Worm (Caenorhabditis elegans) whole organism, late embryonic: ENCODE results near the gene asp-13.
A peak's percentile ranks its signal among the peaks of the same experiment; 100 is the strongest.

ENCODE experiments used
- T23F11.4 ChIP-seq: fragments of 200-800 bp; sonication (Bioruptor generic); optimal IDR thresholded peaks from 2 replicates; lab custom pipeline; 2018; ENCODE audit warnings: mild to moderate bottlenecking, missing genetic modification characterization, missing compliant biosample characterization
- Y22D7AL.16 ChIP-seq: sonication (generic microtip); optimal IDR thresholded peaks from 2 replicates; lab custom pipeline; 2016; ENCODE audit warnings: missing genetic modification characterization, missing compliant biosample characterization
- ama-1 ChIP-seq: fragments of 150-350 bp; optimal IDR thresholded peaks from 2 replicates; lab custom pipeline; 2014
- ceh-18 ChIP-seq: sonication (generic microtip); optimal IDR thresholded peaks from 2 replicates; lab custom pipeline; 2016; ENCODE audit warnings: missing genetic modification characterization, missing compliant biosample characterization
- ceh-19 ChIP-seq: fragments of 200-800 bp; sonication (Bioruptor generic); optimal IDR thresholded peaks from 2 replicates; lab custom pipeline; 2018; ENCODE audit warnings: mild to moderate bottlenecking, missing genetic modification characterization, missing compliant biosample characterization
- ceh-31 ChIP-seq: sonication (generic microtip); optimal IDR thresholded peaks from 2 replicates; lab custom pipeline; 2016; ENCODE audit warnings: missing genetic modification characterization, missing compliant biosample characterization
- ceh-34 ChIP-seq: sonication (generic microtip); optimal IDR thresholded peaks from 2 replicates; lab custom pipeline; 2016; ENCODE audit warnings: mild to moderate bottlenecking, missing genetic modification characterization, missing compliant biosample characterization
- ceh-6 ChIP-seq: fragments of 200-800 bp; sonication (Bioruptor generic); optimal IDR thresholded peaks from 2 replicates; lab custom pipeline; 2018; ENCODE audit warnings: mild to moderate bottlenecking, missing genetic modification characterization, missing compliant biosample characterization
- ceh-9 ChIP-seq: sonication (generic microtip); optimal IDR thresholded peaks from 2 replicates; lab custom pipeline; 2016; ENCODE audit warnings: mild to moderate bottlenecking, missing genetic modification characterization, inconsistent platforms, missing compliant biosample characterization
- fax-1 ChIP-seq: sonication (generic microtip); optimal IDR thresholded peaks from 2 replicates; lab custom pipeline; 2016; ENCODE audit warnings: missing genotype, missing genetic modification characterization, missing compliant biosample characterization
- fkh-10 ChIP-seq: fragments of 150-350 bp; optimal IDR thresholded peaks from 2 replicates; lab custom pipeline; 2014; ENCODE audit warnings: missing biosample characterization, missing genetic modification reagents, missing genetic modification characterization
- fkh-6 ChIP-seq: sonication (generic microtip); optimal IDR thresholded peaks from 2 replicates; lab custom pipeline; 2016; ENCODE audit warnings: missing genetic modification characterization, missing compliant biosample characterization
- hlh-13 ChIP-seq: fragments of 200-800 bp; sonication (Bioruptor generic); optimal IDR thresholded peaks from 2 replicates; lab custom pipeline; 2018; ENCODE audit warnings: mild to moderate bottlenecking, missing genetic modification characterization, missing compliant biosample characterization
- hlh-30 ChIP-seq: sonication (generic microtip); optimal IDR thresholded peaks from 2 replicates; lab custom pipeline; 2017; ENCODE audit warnings: antibody characterized with exemption, missing genetic modification characterization, missing compliant biosample characterization; ENCODE audit not compliant: insufficient read depth
- hlh-6 ChIP-seq: sonication (generic microtip); optimal IDR thresholded peaks from 2 replicates; lab custom pipeline; 2016; ENCODE audit warnings: missing genotype, missing genetic modification characterization, missing compliant biosample characterization
- lim-6 ChIP-seq: sonication (generic microtip); optimal IDR thresholded peaks from 2 replicates; lab custom pipeline; 2016; ENCODE audit warnings: missing genetic modification characterization, missing compliant biosample characterization
- lin-11 ChIP-seq: fragments of 200-800 bp; sonication (Bioruptor generic); optimal IDR thresholded peaks from 2 replicates; lab custom pipeline; 2018; ENCODE audit warnings: mild to moderate bottlenecking, missing genetic modification characterization, missing compliant biosample characterization
- nhr-232 ChIP-seq: sonication (generic microtip); optimal IDR thresholded peaks from 2 replicates; lab custom pipeline; 2016; ENCODE audit warnings: missing genetic modification characterization, missing compliant biosample characterization
- odd-2 ChIP-seq: sonication (generic microtip); optimal IDR thresholded peaks from 2 replicates; lab custom pipeline; 2017; ENCODE audit warnings: antibody characterized with exemption, mild to moderate bottlenecking, missing genetic modification characterization, missing compliant biosample characterization
- pat-9 ChIP-seq: fragments of 200-800 bp; sonication (Bioruptor generic); optimal IDR thresholded peaks from 2 replicates; lab custom pipeline; 2018; ENCODE audit warnings: mild to moderate bottlenecking, missing genetic modification characterization, moderate library complexity, missing compliant biosample characterization
- pax-1 ChIP-seq: fragments of 150-350 bp; optimal IDR thresholded peaks from 2 replicates; lab custom pipeline; 2014; ENCODE audit warnings: missing biosample characterization, missing genetic modification characterization
- pha-2 ChIP-seq: sonication (generic microtip); optimal IDR thresholded peaks from 2 replicates; lab custom pipeline; 2017; ENCODE audit warnings: mild to moderate bottlenecking, missing genetic modification characterization, missing compliant biosample characterization
- pros-1 ChIP-seq: fragments of 150-350 bp; optimal IDR thresholded peaks from 2 replicates; lab custom pipeline; 2014; ENCODE audit warnings: missing biosample characterization, missing genetic modification reagents, missing genetic modification characterization
- ref-2 ChIP-seq: sonication (generic microtip); optimal IDR thresholded peaks from 2 replicates; lab custom pipeline; 2016; ENCODE audit warnings: missing genetic modification characterization, missing compliant biosample characterization
- rnt-1 ChIP-seq: sonication (generic microtip); optimal IDR thresholded peaks from 2 replicates; lab custom pipeline; 2016; ENCODE audit warnings: missing genetic modification characterization, missing compliant biosample characterization
- sox-4 ChIP-seq: sonication (generic microtip); optimal IDR thresholded peaks from 2 replicates; lab custom pipeline; 2017; ENCODE audit warnings: mild to moderate bottlenecking, missing genetic modification characterization, inconsistent platforms, missing compliant biosample characterization
- syd-9 ChIP-seq: sonication (generic microtip); optimal IDR thresholded peaks from 2 replicates; lab custom pipeline; 2016; ENCODE audit warnings: mild to moderate bottlenecking, missing genetic modification characterization, moderate library complexity, missing compliant biosample characterization
- tbx-2 ChIP-seq: sonication (generic microtip); optimal IDR thresholded peaks from 2 replicates; lab custom pipeline; 2016; ENCODE audit warnings: missing genetic modification characterization, missing compliant biosample characterization
- unc-42 ChIP-seq: sonication (generic microtip); optimal IDR thresholded peaks from 2 replicates; lab custom pipeline; 2016; ENCODE audit warnings: missing genotype, missing genetic modification characterization, missing compliant biosample characterization
- unc-86 ChIP-seq: sonication (generic microtip); optimal IDR thresholded peaks from 2 replicates; lab custom pipeline; 2016; ENCODE audit warnings: missing genetic modification characterization, missing compliant biosample characterization

Gene asp-13

DNA sequence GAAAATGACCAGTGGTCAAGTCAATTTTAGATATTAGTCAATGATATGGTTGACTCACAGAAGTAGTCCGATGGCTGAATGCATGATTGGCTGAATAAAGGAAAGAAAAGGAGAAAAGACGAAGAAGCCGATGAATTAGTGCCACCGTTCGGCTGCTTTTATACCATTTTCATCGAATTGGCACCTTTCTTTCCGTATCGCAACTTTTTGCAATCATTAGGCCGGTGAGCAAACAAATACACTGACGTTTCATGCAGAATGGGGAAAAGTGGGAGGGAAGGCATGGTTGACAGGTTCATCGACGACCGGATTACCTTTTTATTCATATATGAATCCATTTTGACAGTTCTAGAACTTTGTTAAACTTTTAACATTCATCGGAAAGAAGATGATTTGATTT, 21.8 kb downstream of the asp-13 start, which contains the start of gene idpc-2:
idpc-2 (minus strand) TSS at position 101 of the 400 bp plus-strand sequence.
- TF ChIP-seq hlh-13 (GFP tag; lab: Kevin White, UChicago) (no peak), hlh-30 (no peak), ama-1 (lab: Kevin White, UChicago) (no peak), unc-86 (tag; lab: Kevin White, UChicago) (no peak), syd-9 (tag; lab: Kevin White, UChicago) (no peak)

DNA sequence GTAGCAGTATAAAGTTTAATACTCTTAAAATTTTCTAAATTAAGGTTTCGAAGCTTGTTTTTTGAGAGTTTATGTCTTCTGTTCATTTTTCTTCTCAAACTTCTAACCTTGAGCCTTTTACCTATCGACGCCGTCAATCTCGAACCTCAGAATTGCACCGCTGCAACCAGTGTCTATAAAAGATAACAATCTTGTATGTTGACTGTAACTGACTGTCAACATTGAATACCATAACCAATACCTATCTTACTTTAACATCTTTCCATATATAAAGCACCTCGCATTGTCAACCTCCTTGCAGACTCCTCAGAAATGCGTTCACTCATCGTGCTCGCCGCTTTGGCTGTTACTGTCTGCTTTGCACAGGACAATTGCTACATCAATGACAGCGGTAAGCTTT, 24.3 kb downstream of the asp-13 start, which contains the start of gene grd-5:
grd-5 (plus strand) TSS at position 295 of the 400 bp plus-strand sequence.
- no peak for TF ChIP-seq nhr-232 (tag; lab: Kevin White, UChicago)
- TF ChIP-seq ceh-19 (GFP tag; lab: Kevin White, UChicago), result no peak
- no peak for TF ChIP-seq odd-2
- no peak for TF ChIP-seq ceh-18
- TF ChIP-seq hlh-30, result no peak
- no peak for TF ChIP-seq ceh-31 (tag; lab: Kevin White, UChicago)
- no peak for TF ChIP-seq pat-9
- TF ChIP-seq T23F11.4 (GFP tag; lab: Kevin White, UChicago), result no peak
- no peak for TF ChIP-seq fkh-6
- TF ChIP-seq fkh-10 (GFP tag; lab: Kevin White, UChicago), result no peak
- no peak for TF ChIP-seq unc-86 (tag; lab: Kevin White, UChicago)

DNA sequence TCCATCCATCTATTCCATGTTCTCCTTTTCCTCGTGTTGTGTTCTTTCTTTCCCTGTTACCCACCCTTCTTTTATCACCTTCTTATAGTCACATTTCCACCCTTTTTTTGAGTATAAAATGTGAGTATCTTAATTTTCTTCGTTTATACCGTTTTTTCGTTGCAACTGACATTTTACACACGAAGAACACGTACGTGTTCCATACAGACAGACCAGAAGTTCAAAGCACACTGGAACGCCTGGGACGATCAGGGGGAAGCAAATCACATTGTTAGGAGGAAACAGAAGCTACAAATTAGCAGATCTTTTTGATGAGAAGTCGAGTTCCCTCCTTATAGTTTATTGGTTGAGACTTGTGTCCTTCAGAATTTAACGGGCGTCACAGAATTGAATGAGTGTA, 27.3 kb downstream of the asp-13 start:
- TF ChIP-seq ceh-31 (tag; lab: Kevin White, UChicago) (no peak), odd-2 (no peak), syd-9 (tag; lab: Kevin White, UChicago) (no peak), pros-1 (tag; lab: Kevin White, UChicago) (no peak), ceh-6 (GFP tag; lab: Kevin White, UChicago) (no peak), tbx-2 (tag; lab: Kevin White, UChicago) (no peak), pax-1 (no peak), lin-11 (tag; lab: Kevin White, UChicago) (no peak), rnt-1 (no peak), hlh-30 (no peak), ceh-18 (no peak), hlh-6 (tag; lab: Kevin White, UChicago) (no peak), ceh-9 (no peak), lim-6 (tag; lab: Kevin White, UChicago) (no peak), sox-4 (tag; lab: Kevin White, UChicago) (no peak), fkh-10 (GFP tag; lab: Kevin White, UChicago) (no peak), ama-1 (lab: Kevin White, UChicago) (no peak), pha-2 (tag; lab: Kevin White, UChicago) (no peak), fax-1 (tag; lab: Kevin White, UChicago) (no peak)

DNA sequence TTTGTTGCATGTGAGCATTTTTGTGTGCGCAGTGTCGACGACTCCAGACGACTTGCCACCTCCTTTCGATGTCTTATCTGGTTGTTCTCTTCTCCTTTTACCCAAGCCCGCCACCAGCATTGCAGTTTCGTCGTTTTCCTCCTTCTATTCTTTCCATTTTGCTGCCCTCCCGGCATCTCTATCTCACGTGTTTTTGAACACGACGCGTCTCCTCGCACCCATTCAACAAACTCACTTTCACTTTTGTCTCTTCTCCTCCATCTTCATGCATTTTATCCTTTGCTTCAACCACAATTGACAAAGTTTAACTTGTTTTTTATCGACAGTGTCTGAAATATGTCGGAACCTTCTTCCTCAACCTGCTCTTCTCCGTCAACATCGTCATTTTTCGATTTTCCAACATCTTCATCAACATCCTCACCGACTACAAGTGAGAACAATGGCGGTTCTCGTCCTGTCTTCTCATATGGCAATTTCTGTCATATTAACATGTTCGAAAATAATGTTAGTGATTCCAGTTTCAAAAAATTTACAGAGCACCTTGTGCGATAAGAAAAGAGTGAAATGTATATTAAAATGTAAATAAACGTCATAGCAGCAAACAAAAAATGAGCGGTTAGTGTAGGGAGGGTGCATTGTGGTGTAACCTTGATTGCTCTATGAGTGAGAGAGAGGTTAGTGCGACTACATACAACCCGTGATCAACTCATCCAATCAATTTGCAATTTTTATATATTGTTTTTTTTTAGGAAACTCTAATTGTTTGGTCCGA, 32.2 kb downstream of the asp-13 start, which contains the start of gene fip-4:
fip-4 (minus strand) TSS at position 636 of the 772 bp plus-strand sequence.
- TF ChIP-seq ceh-34 (tag; lab: Kevin White, UChicago) (no peak), unc-42 (peak; percentile 1)

DNA sequence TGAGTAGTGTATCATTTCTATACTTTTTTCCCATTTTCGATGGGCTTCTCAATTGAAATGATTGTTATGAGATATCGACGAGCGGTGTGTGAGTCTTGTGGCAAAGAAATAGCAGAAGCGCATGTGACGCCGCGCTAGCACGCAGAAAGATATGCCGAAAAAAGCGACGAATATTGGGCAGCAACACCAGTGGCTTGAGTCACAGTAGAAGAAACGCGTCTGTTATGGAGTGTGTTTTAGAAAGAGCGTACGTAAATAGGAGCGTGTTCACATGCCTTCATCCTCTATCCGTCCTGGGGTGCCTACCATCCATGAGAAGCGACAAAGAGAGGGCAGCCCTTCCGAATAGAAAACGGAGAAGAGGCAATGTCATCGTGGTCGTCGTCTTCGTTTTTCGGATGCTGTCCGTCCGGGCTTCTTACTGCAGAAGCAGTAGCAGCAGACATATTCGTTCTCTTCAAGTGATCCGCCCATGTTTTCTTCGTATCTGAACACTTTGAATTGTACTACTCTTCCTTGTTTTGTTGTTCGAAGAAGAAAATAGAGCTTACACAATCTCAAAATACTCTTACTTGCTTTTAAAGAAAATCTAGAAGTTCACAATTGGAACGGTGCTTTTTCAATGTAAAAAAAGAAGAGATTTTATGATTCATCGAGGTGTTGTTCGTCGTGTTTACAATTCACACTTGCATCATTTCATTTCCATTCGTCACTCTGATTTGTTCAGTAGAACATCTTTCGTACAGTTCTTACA, 33.0 kb downstream of the asp-13 start:
- TF ChIP-seq rnt-1 (no peak), ref-2 (peak; percentile 4)

DNA sequence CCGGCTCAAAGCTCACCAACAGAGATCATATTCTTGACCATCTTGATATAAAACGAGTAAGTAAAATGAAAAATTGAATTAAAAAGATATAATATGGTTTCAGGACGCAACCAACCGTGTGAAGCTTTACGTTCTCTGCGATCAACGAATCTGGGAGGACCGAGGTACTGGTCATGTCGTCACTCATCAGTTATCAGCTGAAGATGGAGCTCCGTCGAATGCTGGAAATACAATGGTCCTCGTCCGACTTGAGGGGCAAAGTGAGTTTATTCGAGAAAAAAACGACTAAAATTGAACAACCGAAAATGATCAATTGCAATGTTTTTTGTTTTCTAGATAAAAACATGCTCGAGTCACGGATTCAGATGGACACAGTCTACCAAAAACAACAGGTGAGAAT, 34.5 kb downstream of the asp-13 start:
- TF ChIP-seq Y22D7AL.16 (tag; lab: Kevin White, UChicago) (no peak), fax-1 (tag; lab: Kevin White, UChicago) (no peak)
- TF ChIP-seq, all 69 proteins: peak for 0
